Worm (Caenorhabditis elegans) whole organism, midembryonic: ENCODE measurements around the gene T21D12.11.
A peak's percentile ranks its signal among the peaks of the same experiment; 100 is the strongest.

Experiments used
- T22C8.4 ChIP-seq: fragments of 200-800 bp; sonication (Bioruptor generic); IDR thresholded peaks from 2 replicates; pipeline ENCODE4 v1.3.6; 2022; ENCODE audit warnings: missing genetic modification characterization, missing compliant biosample characterization
- cog-1 ChIP-seq: sonication (generic microtip); optimal IDR thresholded peaks from 2 replicates; lab custom pipeline; 2016; ENCODE audit warnings: missing genetic modification characterization, missing compliant biosample characterization
- flt-1 ChIP-seq: fragments of 200-800 bp; sonication (Bioruptor generic); IDR thresholded peaks from 2 replicates; pipeline ENCODE4 v1.3.6; 2022; ENCODE audit warnings: missing genetic modification characterization, missing compliant biosample characterization
- klf-2 ChIP-seq: fragments of 200-800 bp; sonication (Bioruptor generic); conservative IDR thresholded peaks from 2 replicates; pipeline ENCODE4 v1.3.6; 2022; ENCODE audit warnings: missing genetic modification reagents, missing genetic modification characterization, missing compliant biosample characterization
- med-1 ChIP-seq: sonication (generic microtip); optimal IDR thresholded peaks from 2 replicates; lab custom pipeline; 2017; ENCODE audit warnings: missing genetic modification characterization, mild to moderate bottlenecking, missing compliant biosample characterization, antibody characterized with exemption, missing genetic modification reagents; ENCODE audit not compliant: insufficient read depth
- ref-1 ChIP-seq: fragments of 200-800 bp; sonication (Bioruptor generic); conservative IDR thresholded peaks from 2 replicates; pipeline ENCODE4 v1.3.6; 2022; ENCODE audit warnings: missing genetic modification reagents, missing genetic modification characterization, missing compliant biosample characterization
- tab-1 ChIP-seq: fragments of 200-800 bp; sonication (Bioruptor generic); IDR thresholded peaks from 2 replicates; pipeline ENCODE4 v1.3.6; 2022; ENCODE audit warnings: missing genetic modification characterization, missing compliant biosample characterization
- ztf-23 ChIP-seq: fragments of 200-800 bp; sonication (Bioruptor generic); IDR thresholded peaks from 2 replicates; pipeline ENCODE4 v1.3.6; 2022; ENCODE audit warnings: missing genetic modification reagents, missing genetic modification characterization, missing compliant biosample characterization
- ztf-29 ChIP-seq: fragments of 200-800 bp; sonication (Bioruptor generic); IDR thresholded peaks from 2 replicates; pipeline ENCODE4 v1.3.6; 2022; ENCODE audit warnings: missing genetic modification reagents, missing genetic modification characterization, missing compliant biosample characterization

Gene T21D12.11

ce11 chrIV:269107-269506 is at the start of gene T21D12.11:
Gene T21D12.11, plus strand, starts transcription at chrIV:269407.
- TF ChIP-seq ztf-29 (GFP tag; lab: Robert Waterston, UW) (no peak), flt-1 (no peak), tab-1 (GFP tag; lab: Robert Waterston, UW) (no peak), cog-1 (no peak), T22C8.4 (GFP tag; lab: Robert Waterston, UW) (no peak), med-1 (no peak), ref-1 (no peak), klf-2 (no peak), ztf-23 (GFP tag; lab: Robert Waterston, UW) (no peak)

DNA sequence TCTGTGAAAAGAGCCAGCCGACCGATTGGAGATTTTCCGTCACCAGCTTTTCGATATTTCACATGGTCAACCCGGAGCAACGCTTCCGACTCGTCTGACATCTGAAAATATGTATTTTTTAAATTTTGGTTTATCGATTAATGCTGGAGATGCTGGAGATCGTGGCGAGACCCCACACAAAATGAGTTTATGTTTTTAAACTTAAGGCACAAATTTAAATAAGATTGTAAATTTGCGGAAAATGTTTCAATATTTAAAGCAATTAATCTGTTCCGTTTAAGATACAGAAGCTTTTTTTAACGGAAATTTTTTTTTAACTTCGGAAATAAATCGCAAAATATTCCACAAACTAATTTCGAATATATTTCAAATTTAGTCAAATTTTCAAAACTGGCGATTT is 37.5 kb upstream of the T21D12.11 start, which contains the start of gene gtf-2H1:
gtf-2H1 (minus strand) TSS at position 101 of the 400 bp plus-strand sequence.
- TF ChIP-seq ztf-29 (GFP tag; lab: Robert Waterston, UW) (no peak), ref-1 (no peak), flt-1 (no peak), tab-1 (GFP tag; lab: Robert Waterston, UW) (no peak), med-1 (no peak), klf-2 (no peak), T22C8.4 (GFP tag; lab: Robert Waterston, UW) (no peak), cog-1 (no peak), ztf-23 (GFP tag; lab: Robert Waterston, UW) (no peak)

DNA sequence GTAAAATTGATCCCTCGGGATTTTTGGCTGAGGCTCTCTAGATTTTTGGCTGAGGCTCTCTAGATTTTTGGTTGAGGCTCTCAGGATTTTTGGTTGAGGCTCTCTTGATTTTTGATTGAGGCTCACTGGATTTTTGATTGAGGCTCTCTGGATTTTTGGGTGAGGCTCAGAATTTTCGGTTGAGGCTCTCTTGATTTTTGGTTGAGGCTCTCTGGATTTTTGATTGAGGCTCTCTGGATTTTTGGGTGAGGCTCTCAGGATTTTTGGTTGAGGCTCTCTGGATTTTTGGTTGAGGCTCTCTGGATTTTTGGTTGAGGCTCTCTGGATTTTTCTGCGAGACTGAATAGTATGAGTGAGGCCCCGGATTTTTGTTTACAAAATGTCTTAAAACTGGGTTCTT is 33.1 kb upstream of the T21D12.11 start:
- TF ChIP-seq med-1, result no peak
- TF ChIP-seq klf-2, result no peak
- no peak for TF ChIP-seq flt-1
- no peak for TF ChIP-seq tab-1 (GFP tag; lab: Robert Waterston, UW)
- no peak for TF ChIP-seq cog-1
- TF ChIP-seq T22C8.4 (GFP tag; lab: Robert Waterston, UW), result no peak
- TF ChIP-seq ztf-23 (GFP tag; lab: Robert Waterston, UW), result no peak
- no peak for TF ChIP-seq ref-1
- no peak for TF ChIP-seq ztf-29 (GFP tag; lab: Robert Waterston, UW)

DNA sequence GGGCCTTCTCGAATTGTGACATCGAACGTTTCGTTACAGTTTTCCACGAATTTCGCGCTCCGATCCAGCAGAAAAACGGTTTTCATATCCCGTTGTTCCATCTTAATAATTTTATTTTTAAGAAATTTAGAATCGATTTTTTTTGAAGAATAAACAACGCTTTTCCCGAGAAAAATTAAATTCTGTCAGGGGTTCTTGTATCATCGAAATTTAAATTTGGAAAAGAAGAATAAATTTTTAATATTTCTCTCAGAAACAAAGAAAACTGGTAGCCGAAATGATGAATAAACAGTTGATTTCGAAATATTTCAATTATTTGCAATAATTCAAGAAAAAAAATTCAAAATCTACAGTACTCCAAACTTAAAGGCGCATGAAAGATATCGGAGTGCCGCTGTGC is 31.9 kb upstream of the T21D12.11 start, which contains the start of gene ints-13:
ints-13 (minus strand) TSS at position 101 of the 400 bp plus-strand sequence.
- TF ChIP-seq cog-1 (no peak), klf-2 (no peak), flt-1 (no peak), ref-1 (no peak), med-1 (no peak), T22C8.4 (GFP tag; lab: Robert Waterston, UW) (no peak), ztf-23 (GFP tag; lab: Robert Waterston, UW) (no peak), tab-1 (GFP tag; lab: Robert Waterston, UW) (no peak), ztf-29 (GFP tag; lab: Robert Waterston, UW) (no peak)

DNA sequence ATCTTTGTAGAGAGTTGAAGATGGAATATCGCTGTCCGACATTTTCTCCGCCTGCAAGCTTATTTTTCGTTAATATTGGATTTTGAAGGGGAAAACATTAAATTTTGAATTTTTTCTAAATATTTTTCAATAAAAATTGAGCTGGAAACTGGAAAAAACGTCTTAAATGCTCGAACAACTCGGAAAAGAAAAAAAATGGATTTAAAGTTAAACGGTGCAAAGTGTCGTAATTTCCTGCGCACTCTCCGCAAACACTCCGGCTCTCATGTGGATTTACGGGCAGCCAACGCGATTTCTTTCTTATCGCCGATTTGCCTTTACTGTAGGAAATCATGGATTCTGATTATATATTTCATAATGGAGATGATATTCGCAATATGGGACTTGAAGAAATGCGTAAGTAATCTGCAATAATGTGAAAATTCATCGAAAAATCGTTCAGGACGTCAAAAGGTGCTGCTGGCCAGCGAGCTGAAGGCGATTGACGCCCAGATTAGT is 28.9 kb upstream of the T21D12.11 start, which contains the start of the genes fnta-1 and cogc-8:
fnta-1 (minus strand) TSS at position 51 of the 498 bp plus-strand sequence.
cogc-8 (plus strand) TSS at position 195 of the 498 bp plus-strand sequence.
- no peak for TF ChIP-seq flt-1
- TF ChIP-seq ztf-23 (GFP tag; lab: Robert Waterston, UW), result no peak
- TF ChIP-seq tab-1 (GFP tag; lab: Robert Waterston, UW), result no peak
- no peak for TF ChIP-seq T22C8.4 (GFP tag; lab: Robert Waterston, UW)
- no peak for TF ChIP-seq ztf-29 (GFP tag; lab: Robert Waterston, UW)
- TF ChIP-seq cog-1, result no peak
- TF ChIP-seq med-1, result no peak
- no peak for TF ChIP-seq ref-1
- no peak for TF ChIP-seq klf-2

- TF ChIP-seq ztf-29 (GFP tag; lab: Robert Waterston, UW), result no peak
- no peak for TF ChIP-seq flt-1
- TF ChIP-seq ztf-23 (GFP tag; lab: Robert Waterston, UW), result no peak
- no peak for TF ChIP-seq T22C8.4 (GFP tag; lab: Robert Waterston, UW)
- no peak for TF ChIP-seq med-1
- no peak for TF ChIP-seq ref-1
- no peak for TF ChIP-seq tab-1 (GFP tag; lab: Robert Waterston, UW)
- TF ChIP-seq cog-1, result no peak
- TF ChIP-seq klf-2, result no peak
Observed at ce11 chrIV:244278-244677, 24.9 kb upstream of the T21D12.11 start.

DNA sequence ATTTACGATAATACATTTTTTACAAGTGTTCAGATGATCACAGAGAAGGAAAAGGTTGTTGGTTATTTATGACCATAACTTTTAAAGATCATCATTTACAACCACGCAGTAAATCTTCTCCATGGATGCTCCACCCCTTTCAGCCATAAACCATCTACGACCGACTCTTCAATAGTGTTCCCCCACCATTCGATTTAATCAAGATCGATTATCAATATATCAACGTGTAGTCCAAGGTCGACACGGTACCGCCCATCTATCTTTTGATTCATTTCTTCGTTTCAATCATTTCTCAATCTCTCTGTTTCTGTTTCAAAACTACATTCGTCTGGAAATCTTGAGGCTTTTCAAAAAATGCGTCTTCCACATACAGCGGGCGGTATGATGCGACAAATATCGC is 24.4 kb upstream of the T21D12.11 start, which contains the start of gene aass-1:
aass-1 (plus strand) TSS at position 301 of the 400 bp plus-strand sequence.
- TF ChIP-seq ztf-29 (GFP tag; lab: Robert Waterston, UW) (no peak), ztf-23 (GFP tag; lab: Robert Waterston, UW) (no peak), med-1 (no peak), T22C8.4 (GFP tag; lab: Robert Waterston, UW) (no peak), flt-1 (no peak), cog-1 (no peak), klf-2 (no peak), tab-1 (GFP tag; lab: Robert Waterston, UW) (no peak), ref-1 (no peak)

DNA sequence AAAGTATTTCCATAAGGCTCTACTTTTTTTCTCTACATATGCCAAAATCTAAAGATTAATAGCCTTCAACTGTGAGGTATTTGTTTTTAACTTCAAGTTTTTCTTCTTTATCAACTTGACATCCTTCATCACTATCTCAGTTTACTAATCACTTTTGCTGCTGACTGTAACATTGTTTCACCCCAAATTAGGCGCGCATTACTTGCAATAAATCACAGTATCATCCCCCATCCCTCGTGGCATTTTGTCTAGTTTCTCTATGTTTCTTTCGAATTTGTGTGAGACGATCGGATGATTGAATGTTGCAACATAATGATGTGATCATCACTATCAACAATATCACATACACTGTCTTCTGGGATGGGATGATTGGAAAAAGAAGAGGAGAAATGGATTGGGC is 21.7 kb upstream of the T21D12.11 start:
- TF ChIP-seq ztf-29 (GFP tag; lab: Robert Waterston, UW), result no peak
- no peak for TF ChIP-seq tab-1 (GFP tag; lab: Robert Waterston, UW)
- TF ChIP-seq flt-1, result no peak
- TF ChIP-seq T22C8.4 (GFP tag; lab: Robert Waterston, UW), result no peak
- TF ChIP-seq ref-1, result no peak
- TF ChIP-seq cog-1, result no peak
- TF ChIP-seq klf-2, result no peak
- TF ChIP-seq med-1, result no peak
- no peak for TF ChIP-seq ztf-23 (GFP tag; lab: Robert Waterston, UW)

DNA sequence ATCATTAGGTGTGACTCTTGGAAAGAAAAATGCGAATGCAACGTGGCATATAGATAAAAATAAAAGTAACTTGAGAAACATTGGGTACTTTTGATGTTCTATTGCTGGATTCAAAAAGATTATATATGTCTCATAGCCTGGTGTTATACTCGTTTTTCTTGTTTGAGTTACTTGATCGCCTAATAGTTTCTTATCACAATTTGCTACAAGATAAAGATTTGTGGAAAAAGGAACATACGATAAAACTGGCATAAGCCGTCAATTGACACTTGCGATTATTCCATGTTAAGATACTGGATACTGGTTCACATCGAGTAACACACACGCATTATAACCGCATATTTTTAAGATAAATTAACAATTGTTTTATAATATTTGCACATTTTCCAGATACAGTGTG is 16.8 kb upstream of the T21D12.11 start, which contains the start of gene grl-19:
grl-19 (minus strand) TSS at position 101 of the 400 bp plus-strand sequence.
- TF ChIP-seq klf-2 (no peak), T22C8.4 (GFP tag; lab: Robert Waterston, UW) (no peak), ztf-29 (GFP tag; lab: Robert Waterston, UW) (no peak), ztf-23 (GFP tag; lab: Robert Waterston, UW) (no peak), med-1 (no peak)

DNA sequence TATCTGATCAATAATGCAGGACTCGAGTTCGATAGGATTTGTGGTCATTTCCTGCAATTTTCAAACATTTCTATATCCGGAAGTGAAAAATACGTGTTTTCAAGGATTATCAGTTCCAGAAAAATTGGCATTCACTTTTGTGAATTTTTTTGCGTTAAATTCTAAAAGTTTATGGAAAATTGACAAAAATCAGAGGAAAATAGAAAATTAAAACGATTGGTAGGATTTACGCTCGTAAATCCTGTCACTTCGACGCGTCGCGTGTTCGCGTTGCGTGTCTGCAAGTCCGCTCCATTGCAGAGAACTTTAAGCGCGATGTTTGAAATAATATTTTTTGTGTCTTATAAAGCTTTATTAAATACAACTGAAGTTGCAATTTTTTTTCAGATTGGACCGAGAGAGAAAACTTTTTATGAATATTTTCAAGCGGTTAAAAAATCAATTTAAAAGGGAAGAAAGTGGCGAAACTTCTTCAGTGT is 13.8 kb upstream of the T21D12.11 start, which contains the start of gene rcat-1:
rcat-1 (minus strand) TSS at position 51 of the 479 bp plus-strand sequence.
- TF ChIP-seq cog-1, result peak; percentile 63
- TF ChIP-seq flt-1, result peak; percentile 69
- no peak for TF ChIP-seq med-1
- TF ChIP-seq tab-1 (GFP tag; lab: Robert Waterston, UW), result no peak
- TF ChIP-seq T22C8.4 (GFP tag; lab: Robert Waterston, UW), result no peak
- peak; percentile 51; the same call in 1 of the 2 replicates for TF ChIP-seq ztf-23 (GFP tag; lab: Robert Waterston, UW)
- TF ChIP-seq klf-2, result no peak
